Worm (Caenorhabditis elegans): ENCODE measurements around the gene aqp-11.

DNA sequence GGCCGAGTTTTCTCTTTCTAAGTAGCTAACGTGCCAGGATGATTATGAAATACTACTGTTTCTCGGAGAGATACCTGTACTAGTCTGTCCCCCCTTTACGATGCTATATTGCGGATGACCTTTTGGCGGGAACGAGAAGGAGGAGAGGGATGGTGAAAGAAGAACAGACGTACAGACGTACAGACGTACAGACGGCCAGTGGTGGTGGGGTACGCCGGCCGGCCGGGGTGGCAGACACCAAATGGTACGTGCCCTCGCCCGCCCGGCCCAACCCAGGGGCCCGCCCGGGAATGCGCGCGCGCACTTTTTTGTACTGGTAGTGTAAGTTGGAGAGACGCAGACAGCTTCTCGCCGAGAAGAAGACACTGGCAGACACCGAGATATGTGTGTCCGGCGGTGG is 48.0 kb downstream of the aqp-11 start:
- TF ChIP-seq nhr-80 (tag; optimal IDR thresholded peaks at IDR 0.05) (no peak), dpff-1 (tag; optimal IDR thresholded peaks at IDR 0.05) (no peak), xnd-1 (tag; optimal IDR thresholded peaks at IDR 0.05) (no peak), efl-1 (GFP tag; optimal IDR thresholded peaks at IDR 0.05) (no peak), athp-1 (tag; optimal IDR thresholded peaks at IDR 0.05) (no peak), hmg-20 (GFP tag; IDR thresholded peaks at IDR 0.05) (no peak), lin-26 (GFP tag; IDR thresholded peaks at IDR 0.05) (0 out of 2 replicates have a peak, but pooled peaks have one; percentile 33), unc-62 (GFP tag; optimal IDR thresholded peaks at IDR 0.05) (no peak), F52B5.7 (tag; optimal IDR thresholded peaks at IDR 0.05) (peak; percentile 35), K11D2.4 (GFP tag; IDR thresholded peaks at IDR 0.05) (no peak), lag-1 (GFP tag; IDR thresholded peaks at IDR 0.05) (no peak), hlh-26 (GFP tag; conservative IDR thresholded peaks at IDR 0.05) (no peak)
